Fruit fly (Drosophila melanogaster) whole organism, adult: Measurements from ENCODE around the gene Acp24A4.

ENCODE experiments used
- CG11617 ChIP-seq: fragments of 200-800 bp; sonication (Bioruptor generic); optimal IDR thresholded peaks from 2 replicates; lab custom pipeline; 2017; ENCODE audit warnings: mild to moderate bottlenecking, missing biosample characterization, missing genetic modification reagents, missing genetic modification characterization
- CG12768 ChIP-seq: fragments of 200-800 bp; sonication (Bioruptor generic); optimal IDR thresholded peaks from 2 replicates; lab custom pipeline; 2017; ENCODE audit warnings: missing biosample characterization, missing genetic modification characterization, mild to moderate bottlenecking, moderate library complexity, missing genetic modification reagents
- CG14711 ChIP-seq: fragments of 200-800 bp; sonication (Bioruptor generic); optimal IDR thresholded peaks from 2 replicates; lab custom pipeline; 2018; ENCODE audit warnings: missing biosample characterization, mild to moderate bottlenecking, missing genetic modification characterization, moderate library complexity
- CG33017 ChIP-seq: fragments of 200-800 bp; sonication (Bioruptor generic); optimal IDR thresholded peaks from 2 replicates; lab custom pipeline; 2018; ENCODE audit warnings: missing biosample characterization, mild to moderate bottlenecking, missing genetic modification characterization, moderate library complexity
- CG5204 ChIP-seq: fragments of 200-800 bp; sonication (Bioruptor generic); optimal IDR thresholded peaks from 2 replicates; lab custom pipeline; 2016; ENCODE audit warnings: missing biosample characterization, missing genetic modification characterization
- CG7045 ChIP-seq: fragments of 200-800 bp; sonication (Bioruptor generic); optimal IDR thresholded peaks from 2 replicates; lab custom pipeline; 2017; ENCODE audit warnings: missing biosample characterization, mild to moderate bottlenecking, missing genetic modification characterization
- Clk ChIP-seq: fragments of 200-800 bp; sonication (Bioruptor generic); optimal IDR thresholded peaks from 2 replicates; lab custom pipeline; 2017; ENCODE audit warnings: missing biosample characterization, missing genetic modification characterization
- Crg-1 ChIP-seq: fragments of 200-800 bp; sonication (Bioruptor generic); optimal IDR thresholded peaks from 2 replicates; lab custom pipeline; 2016; ENCODE audit warnings: missing biosample characterization, missing genetic modification characterization
- Mnt ChIP-seq: fragments of 200-800 bp; sonication (Bioruptor generic); optimal IDR thresholded peaks from 2 replicates; lab custom pipeline; 2016; ENCODE audit warnings: missing biosample characterization, mild to moderate bottlenecking, missing genetic modification characterization
- bab1 ChIP-seq: fragments of 200-800 bp; sonication (Bioruptor generic); optimal IDR thresholded peaks from 3 replicates; lab custom pipeline; 2019; ENCODE audit warnings: missing biosample characterization, mild to moderate bottlenecking, missing genetic modification characterization, moderate library complexity
- cnc ChIP-seq, 2 experiments: fragments of >200 bp; optimal IDR thresholded peaks; 2 replicates each; lab custom pipeline; 2017
- kay ChIP-seq: fragments of 200-800 bp; sonication (Bioruptor generic); peaks from one replicate; lab custom pipeline; 2016; ENCODE audit warnings: missing biosample characterization, missing genetic modification characterization, borderline replicate concordance
- tj ChIP-seq: fragments of 200-800 bp; sonication (Bioruptor generic); optimal IDR thresholded peaks from 3 replicates; lab custom pipeline; 2017; ENCODE audit warnings: missing biosample characterization, mild to moderate bottlenecking, missing genetic modification characterization, moderate library complexity
- toe ChIP-seq: fragments of 200-800 bp; sonication (Bioruptor generic); optimal IDR thresholded peaks from 2 replicates; lab custom pipeline; 2016; ENCODE audit warnings: missing biosample characterization, missing genetic modification characterization

DNA sequence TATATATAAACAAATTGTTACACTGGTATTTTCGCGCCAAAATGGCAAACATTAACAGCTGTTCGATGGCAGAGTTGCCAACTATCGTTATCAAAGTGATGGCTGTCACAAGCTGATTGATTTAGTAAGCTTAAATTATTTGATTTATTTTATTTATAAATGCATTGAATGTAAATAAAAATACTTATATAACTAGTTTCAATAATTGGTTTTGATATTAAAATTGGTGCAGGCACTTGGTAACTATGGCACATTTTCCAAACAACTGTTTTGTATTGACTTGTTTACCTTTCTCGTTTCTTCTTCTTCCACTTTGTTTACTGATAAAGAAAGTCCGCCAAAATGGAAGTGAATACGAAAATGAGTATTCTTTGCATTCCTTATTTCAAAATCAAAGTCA is 18.0 kb upstream of the Acp24A4 start, which contains the start of gene cutlet:
- no peak for TF ChIP-seq Clk (GFP tag; lab: Kevin White, UChicago)
- peak; percentile 87 for TF ChIP-seq kay (GFP tag; lab: Kevin White, UChicago)
- no peak for TF ChIP-seq tj (GFP tag; lab: Kevin White, UChicago)
- TF ChIP-seq CG33017 (tag; lab: Kevin White, UChicago) = no peak
- TF ChIP-seq CG12768 (GFP tag; lab: Kevin White, UChicago) = no peak
- TF ChIP-seq Mnt (GFP tag; lab: Kevin White, UChicago) = no peak
- no peak for TF ChIP-seq CG11617 (GFP tag; lab: Kevin White, UChicago)
- peak; percentile 32 for TF ChIP-seq bab1 (GFP tag; lab: Kevin White, UChicago)
- TF ChIP-seq Crg-1 (GFP tag; lab: Kevin White, UChicago) = no peak
- TF ChIP-seq CG5204 = no peak
- TF ChIP-seq toe (GFP tag; lab: Kevin White, UChicago) = no peak
- TF ChIP-seq CG14711 = peak; percentile 90
- no peak for TF ChIP-seq CG7045 (GFP tag; lab: Kevin White, UChicago)
- no peak for TF ChIP-seq cnc (optimal IDR thresholded peaks at IDR 0.05; lab: Kevin White, UChicago)
